Worm (Caenorhabditis elegans) whole organism, mixed stage, embryonic: ENCODE results near the gene mthf-1.

ENCODE experiments used
- nhr-237 ChIP-seq: fragments of 150-350 bp; optimal IDR thresholded peaks from 2 replicates; lab custom pipeline; 2014; ENCODE audit warnings: missing biosample characterization, missing genetic modification characterization
- nhr-28 ChIP-seq: fragments of 150-350 bp; optimal IDR thresholded peaks from 2 replicates; lab custom pipeline; 2014; ENCODE audit warnings: missing biosample characterization, missing genetic modification characterization
- ztf-11 ChIP-seq: fragments of 150-350 bp; optimal IDR thresholded peaks from 2 replicates; lab custom pipeline; 2014; ENCODE audit warnings: missing biosample characterization, missing genetic modification characterization

- TF ChIP-seq nhr-237 (no peak), nhr-28 (tag; lab: Kevin White, UChicago) (no peak), ztf-11 (tag; lab: Kevin White, UChicago) (no peak)
Measured at ce11 chrII:7763569-7763968, 14.1 kb downstream of the mthf-1 start, which contains the start of gene B0228.9.
